Fruit fly (Drosophila melanogaster): ENCODE results near the gene lmgB.

The lmgB gene

dm6 chr2L:8511723-8512122, 16.7 kb downstream of the lmgB start, which contains the start of gene CG13096 (continued):
- TF ChIP-seq hbn (GFP tag; IDR thresholded peaks at IDR 0.05; ENCODE audit: partially characterized antibody): peak; percentile 99
- no peak for TF ChIP-seq CG12236 (GFP tag; optimal IDR thresholded peaks at IDR 0.05)
- peak; percentile 22 for TF ChIP-seq Deaf1 (tag; optimal IDR thresholded peaks at IDR 0.05)
- peak; percentile 49 for TF ChIP-seq B-H2 (GFP tag; optimal IDR thresholded peaks at IDR 0.05)
- peak; percentile 97 for TF ChIP-seq cwo (GFP tag; optimal IDR thresholded peaks at IDR 0.05)
- no peak for TF ChIP-seq sob (GFP tag; IDR thresholded peaks at IDR 0.05)
- no peak for TF ChIP-seq dysf (GFP tag; IDR thresholded peaks at IDR 0.05)
- no peak for TF ChIP-seq en (GFP tag; optimal IDR thresholded peaks at IDR 0.05)
- TF ChIP-seq CG12391 (tag; optimal IDR thresholded peaks at IDR 0.05): peak; percentile 44
- TF ChIP-seq ken (GFP tag; IDR thresholded peaks at IDR 0.05): no peak
- no peak for TF ChIP-seq H2.0 (GFP tag; IDR thresholded peaks at IDR 0.05)
- no peak for TF ChIP-seq crol (GFP tag; IDR thresholded peaks at IDR 0.05)
- peak; percentile 81 for TF ChIP-seq Nf-YC (tag; optimal IDR thresholded peaks at IDR 0.05)
- no peak for TF ChIP-seq luna (GFP tag; optimal IDR thresholded peaks at IDR 0.05)
- TF ChIP-seq CG9609 (GFP tag; optimal IDR thresholded peaks at IDR 0.05): peak; percentile 35
- no peak for TF ChIP-seq Hr78 (GFP tag; optimal IDR thresholded peaks at IDR 0.05)
- no peak for TF ChIP-seq shn (GFP tag; optimal IDR thresholded peaks at IDR 0.05)
- TF ChIP-seq lab (GFP tag; optimal IDR thresholded peaks at IDR 0.05): no peak
- no peak for TF ChIP-seq Atf3 (GFP tag; optimal IDR thresholded peaks at IDR 0.05)
- TF ChIP-seq Mrtf (GFP tag; IDR thresholded peaks at IDR 0.05): no peak
- no peak for TF ChIP-seq nom (GFP tag; optimal IDR thresholded peaks at IDR 0.05)
- peak; percentile 99 for TF ChIP-seq dm (GFP tag; optimal IDR thresholded peaks at IDR 0.05)
- no peak for TF ChIP-seq fd96Cb (tag; optimal IDR thresholded peaks at IDR 0.05)
- TF ChIP-seq fu2 (GFP tag; optimal IDR thresholded peaks at IDR 0.05): no peak
- no peak for TF ChIP-seq jigr1 (GFP tag; IDR thresholded peaks at IDR 0.05)
- no peak for TF ChIP-seq pb (GFP tag; optimal IDR thresholded peaks at IDR 0.05)
- no peak for TF ChIP-seq CG10321 (GFP tag; IDR thresholded peaks at IDR 0.05)
- TF ChIP-seq org-1 (GFP tag; optimal IDR thresholded peaks at IDR 0.05): no peak
- no peak for TF ChIP-seq emc (GFP tag; optimal IDR thresholded peaks at IDR 0.05)
- peak; percentile 41 for TF ChIP-seq mam (GFP tag; optimal IDR thresholded peaks at IDR 0.05)
- TF ChIP-seq tap (tag; optimal IDR thresholded peaks at IDR 0.05): no peak
- no peak for TF ChIP-seq mirr (GFP tag; optimal IDR thresholded peaks at IDR 0.05)
- TF ChIP-seq Jarid2 (GFP tag; optimal IDR thresholded peaks at IDR 0.05): no peak
- TF ChIP-seq CG3847 (GFP tag; IDR thresholded peaks at IDR 0.05): peak; percentile 53; the same call in 1 of the 2 replicates
- peak; percentile 74 for TF ChIP-seq YL-1 (GFP tag; optimal IDR thresholded peaks at IDR 0.05)
- TF ChIP-seq Kr (GFP tag; optimal IDR thresholded peaks at IDR 0.05): no peak
- TF ChIP-seq Fer2 (tag; optimal IDR thresholded peaks at IDR 0.05): no peak
- TF ChIP-seq Pdp1 (GFP tag; optimal IDR thresholded peaks at IDR 0.05): no peak
- TF ChIP-seq Camta (GFP tag; optimal IDR thresholded peaks at IDR 0.05): no peak
- TF ChIP-seq HmgD (GFP tag; optimal IDR thresholded peaks at IDR 0.05): peak; percentile 83
- TF ChIP-seq CG32767 (GFP tag; IDR thresholded peaks at IDR 0.05): no peak
- no peak for TF ChIP-seq repo (GFP tag; optimal IDR thresholded peaks at IDR 0.05)
- peak; percentile 81 for TF ChIP-seq CG7928 (GFP tag; optimal IDR thresholded peaks at IDR 0.05)
- TF ChIP-seq Dll (GFP tag; IDR thresholded peaks at IDR 0.05; ENCODE audit: partially characterized antibody): peak; percentile 99
- TF ChIP-seq pum (GFP tag; optimal IDR thresholded peaks at IDR 0.05): no peak
- peak; percentile 83 for TF ChIP-seq Dp (GFP tag; optimal IDR thresholded peaks at IDR 0.05)
- no peak for TF ChIP-seq corto (GFP tag; optimal IDR thresholded peaks at IDR 0.05)
- TF ChIP-seq Mad (GFP tag; optimal IDR thresholded peaks at IDR 0.05): peak; percentile 49
- TF ChIP-seq maf-S (GFP tag; optimal IDR thresholded peaks at IDR 0.05): peak; percentile 6
- no peak for TF ChIP-seq az2 (GFP tag; optimal IDR thresholded peaks at IDR 0.05)
- no peak for TF ChIP-seq gt (GFP tag; IDR thresholded peaks at IDR 0.05)
- no peak for TF ChIP-seq gcm2 (GFP tag; optimal IDR thresholded peaks at IDR 0.05)
